Fruit fly (Drosophila melanogaster) whole organism, embryonic: Measurements from ENCODE around the gene ovm.

Source experiments
- Adf1 ChIP-seq: fragments of 200-800 bp; sonication (Bioruptor generic); IDR thresholded peaks from 2 replicates; pipeline ENCODE4 v1.3.6; 2022; ENCODE audit warnings: missing biosample characterization, missing genetic modification characterization
- C15 ChIP-seq: fragments of 200-800 bp; sonication (Bioruptor generic); IDR thresholded peaks from 3 replicates; pipeline ENCODE4 v1.3.6; 2022; ENCODE audit warnings: missing biosample characterization, missing genetic modification characterization
- CG10147 ChIP-seq: fragments of 200-800 bp; sonication (Bioruptor generic); optimal IDR thresholded peaks from 2 replicates; lab custom pipeline; 2019; ENCODE audit warnings: missing biosample characterization, mild to moderate bottlenecking, missing genetic modification characterization, moderate library complexity
- CG10366 ChIP-seq: fragments of 200-800 bp; sonication (Bioruptor generic); IDR thresholded peaks from 2 replicates; pipeline ENCODE4 v1.3.6; 2022; ENCODE audit warnings: missing biosample characterization, missing genetic modification characterization
- CG10979 ChIP-seq: fragments of 200-800 bp; sonication (Bioruptor generic); optimal IDR thresholded peaks from 2 replicates; lab custom pipeline; 2018; ENCODE audit warnings: missing biosample characterization, mild to moderate bottlenecking, missing genetic modification characterization, moderate library complexity
- CG11456 ChIP-seq: fragments of 200-800 bp; sonication (Bioruptor generic); IDR thresholded peaks from 3 replicates; pipeline ENCODE4 v1.3.6; 2022; ENCODE audit warnings: missing biosample characterization, missing genetic modification characterization
- CG13287 ChIP-seq: fragments of 200-800 bp; sonication (Bioruptor generic); IDR thresholded peaks from 2 replicates; pipeline ENCODE4 v1.3.6; 2022; ENCODE audit warnings: missing biosample characterization, missing genetic modification characterization; ENCODE audit not compliant: partially characterized antibody
- CG16779 ChIP-seq: fragments of 200-800 bp; sonication (Bioruptor generic); IDR thresholded peaks from 2 replicates; pipeline ENCODE4 v1.3.6; 2022; ENCODE audit warnings: missing biosample characterization, missing genetic modification characterization
- CG16863 ChIP-seq: fragments of 200-800 bp; sonication (Bioruptor generic); optimal IDR thresholded peaks from 3 replicates; lab custom pipeline; 2016; ENCODE audit warnings: missing biosample characterization, missing genetic modification characterization
- CG17361 ChIP-seq: fragments of 200-800 bp; sonication (Bioruptor generic); IDR thresholded peaks from 3 replicates; pipeline ENCODE4 v1.3.6; 2022; ENCODE audit warnings: missing biosample characterization, missing genetic modification characterization
- CG17829 ChIP-seq: fragments of 200-800 bp; optimal IDR thresholded peaks from 2 replicates; lab custom pipeline; 2019; ENCODE audit warnings: missing biosample characterization, mild to moderate bottlenecking, missing genetic modification characterization, moderate library complexity
- CG2199 ChIP-seq: fragments of 200-800 bp; sonication (Bioruptor generic); IDR thresholded peaks from 3 replicates; pipeline ENCODE4 v1.3.6; 2022; ENCODE audit warnings: missing biosample characterization, missing genetic modification characterization
- CG31224 ChIP-seq: fragments of 200-800 bp; sonication (Bioruptor generic); IDR thresholded peaks from 2 replicates; pipeline ENCODE4 v1.3.6; 2022; ENCODE audit warnings: missing biosample characterization, missing genetic modification characterization
- CG33557 ChIP-seq: fragments of 200-800 bp; sonication (Bioruptor generic); optimal IDR thresholded peaks from 2 replicates; lab custom pipeline; 2019; ENCODE audit warnings: missing biosample characterization, mild to moderate bottlenecking, missing genetic modification characterization, moderate library complexity
- CG42726 ChIP-seq: fragments of 200-800 bp; sonication (Bioruptor generic); IDR thresholded peaks from 2 replicates; pipeline ENCODE4 v1.3.6; 2022; ENCODE audit warnings: missing biosample characterization, missing genetic modification characterization; ENCODE audit not compliant: partially characterized antibody
- CG7271 ChIP-seq: fragments of 200-800 bp; sonication (Bioruptor generic); optimal IDR thresholded peaks from 2 replicates; lab custom pipeline; 2018; ENCODE audit warnings: missing biosample characterization, mild to moderate bottlenecking, missing genetic modification characterization, moderate library complexity
- CG7839 ChIP-seq: fragments of 200-800 bp; sonication (Bioruptor generic); optimal IDR thresholded peaks from 3 replicates; lab custom pipeline; 2018; ENCODE audit warnings: missing biosample characterization, mild to moderate bottlenecking, missing genetic modification characterization, moderate library complexity
- CG8388 ChIP-seq: fragments of 200-800 bp; sonication (Bioruptor generic); optimal IDR thresholded peaks from 2 replicates; lab custom pipeline; 2019; ENCODE audit warnings: missing biosample characterization, mild to moderate bottlenecking, missing genetic modification characterization, moderate library complexity
- CG9817 ChIP-seq: fragments of 200-800 bp; sonication (Bioruptor generic); optimal IDR thresholded peaks from 2 replicates; lab custom pipeline; 2018; ENCODE audit warnings: missing biosample characterization, mild to moderate bottlenecking, missing genetic modification characterization, moderate library complexity
- Chrac-16 ChIP-seq: fragments of 200-800 bp; sonication (Bioruptor generic); optimal IDR thresholded peaks from 3 replicates; lab custom pipeline; 2016; ENCODE audit warnings: missing biosample characterization, missing genetic modification characterization
- Dip2 ChIP-seq: fragments of 200-800 bp; sonication (Bioruptor generic); IDR thresholded peaks from 2 replicates; pipeline ENCODE4 v1.3.6; 2022; ENCODE audit warnings: missing biosample characterization, missing genetic modification characterization
- Ets97D ChIP-seq: fragments of 200-800 bp; sonication (Bioruptor generic); optimal IDR thresholded peaks from 3 replicates; lab custom pipeline; 2016; ENCODE audit warnings: missing biosample characterization, missing genetic modification characterization
- HLH3B ChIP-seq: fragments of 200-800 bp; sonication (Bioruptor generic); IDR thresholded peaks from 2 replicates; pipeline ENCODE4 v1.3.6; 2022; ENCODE audit warnings: missing biosample characterization, missing genetic modification characterization
- HLH54F ChIP-seq: fragments of 200-800 bp; sonication (Bioruptor generic); optimal IDR thresholded peaks from 3 replicates; lab custom pipeline; 2016; ENCODE audit warnings: missing biosample characterization, missing genetic modification characterization
- Myb ChIP-seq: fragments of 200-800 bp; sonication (Bioruptor generic); optimal IDR thresholded peaks from 2 replicates; lab custom pipeline; 2016; ENCODE audit warnings: missing biosample characterization, missing genetic modification characterization
- NC2α ChIP-seq: fragments of 200-800 bp; sonication (Bioruptor generic); optimal IDR thresholded peaks from 2 replicates; lab custom pipeline; 2016; ENCODE audit warnings: missing biosample characterization, missing genetic modification characterization
- Neu2 ChIP-seq: fragments of 200-800 bp; sonication (Bioruptor generic); optimal IDR thresholded peaks from 3 replicates; lab custom pipeline; 2016; ENCODE audit warnings: missing biosample characterization, missing genetic modification characterization, borderline replicate concordance
- Ravus ChIP-seq: fragments of 200-800 bp; sonication (Bioruptor generic); IDR thresholded peaks from 2 replicates; pipeline ENCODE4 v1.3.6; 2022; ENCODE audit warnings: missing biosample characterization, missing genetic modification characterization
- Sry-δ ChIP-seq: fragments of 200-800 bp; sonication (Bioruptor generic); optimal IDR thresholded peaks from 2 replicates; lab custom pipeline; 2016; ENCODE audit warnings: missing biosample characterization, missing genetic modification characterization
- Stat92E ChIP-seq, 3 experiments: fragments of >200 bp in 2 of 3; fragments of 200-800 bp in 1 of 3; sonication (Bioruptor generic) in 1 of 3; optimal IDR thresholded peaks; 2 replicates each; lab custom pipeline; 2017 to 2019; ENCODE audit warnings: missing biosample characterization in 3 of 3, missing genetic modification characterization in 3 of 3, mild to moderate bottlenecking in 1 of 3, moderate library complexity in 1 of 3
- ap ChIP-seq: fragments of 200-800 bp; sonication (Bioruptor generic); IDR thresholded peaks from 2 replicates; pipeline ENCODE4 v1.3.6; 2022; ENCODE audit warnings: missing biosample characterization, missing genetic modification characterization
- btn ChIP-seq: fragments of 200-800 bp; sonication (Bioruptor generic); optimal IDR thresholded peaks from 2 replicates; lab custom pipeline; 2016; ENCODE audit warnings: missing biosample characterization, missing genetic modification characterization
- ci ChIP-seq: fragments of 200-800 bp; sonication (Bioruptor generic); IDR thresholded peaks from 3 replicates; pipeline ENCODE4 v1.3.6; 2022; ENCODE audit warnings: missing biosample characterization, missing genetic modification characterization
- crol ChIP-seq: fragments of 200-800 bp; sonication (Bioruptor generic); IDR thresholded peaks from 2 replicates; pipeline ENCODE4 v1.3.6; 2022; ENCODE audit warnings: missing biosample characterization, missing genetic modification characterization
- dan ChIP-seq: fragments of 200-800 bp; sonication (Bioruptor generic); IDR thresholded peaks from 2 replicates; pipeline ENCODE4 v1.3.6; 2022; ENCODE audit warnings: missing biosample characterization, missing genetic modification characterization
- dimm ChIP-seq: fragments of 200-800 bp; sonication (Bioruptor generic); IDR thresholded peaks from 2 replicates; pipeline ENCODE4 v1.3.6; 2022; ENCODE audit warnings: missing biosample characterization, missing genetic modification characterization
- emc ChIP-seq: fragments of 200-800 bp; sonication (Bioruptor generic); optimal IDR thresholded peaks from 2 replicates; lab custom pipeline; 2016; ENCODE audit warnings: missing biosample characterization, missing genetic modification characterization
- klu ChIP-seq: fragments of 200-800 bp; sonication (Bioruptor generic); IDR thresholded peaks from 2 replicates; pipeline ENCODE4 v1.3.6; 2022; ENCODE audit warnings: missing biosample characterization, missing genetic modification characterization
- kni ChIP-seq: fragments of 200-800 bp; sonication (Bioruptor generic); optimal IDR thresholded peaks from 3 replicates; lab custom pipeline; 2017; ENCODE audit warnings: mild to moderate bottlenecking, missing biosample characterization, missing genetic modification reagents, missing genetic modification characterization
- maf-S ChIP-seq: fragments of 200-800 bp; sonication (Bioruptor generic); optimal IDR thresholded peaks from 2 replicates; lab custom pipeline; 2016; ENCODE audit warnings: missing biosample characterization, missing genetic modification characterization
- nau ChIP-seq: fragments of 200-800 bp; sonication (Bioruptor generic); optimal IDR thresholded peaks from 3 replicates; lab custom pipeline; 2017; ENCODE audit warnings: missing biosample characterization, mild to moderate bottlenecking, missing genetic modification characterization, missing genetic modification reagents
- nom ChIP-seq: fragments of 200-800 bp; sonication (Bioruptor generic); optimal IDR thresholded peaks from 2 replicates; lab custom pipeline; 2017; ENCODE audit warnings: missing biosample characterization, missing genetic modification characterization, mild to moderate bottlenecking, moderate library complexity, missing genetic modification reagents
- onecut ChIP-seq: fragments of 200-800 bp; sonication (Bioruptor generic); IDR thresholded peaks from 2 replicates; pipeline ENCODE4 v1.3.6; 2022; ENCODE audit warnings: missing biosample characterization, missing genetic modification characterization
- peb ChIP-seq: fragments of 200-800 bp; sonication (Bioruptor generic); IDR thresholded peaks from 2 replicates; pipeline ENCODE4 v1.3.6; 2022; ENCODE audit warnings: missing biosample characterization, missing genetic modification characterization
- pho ChIP-seq: fragments of 200-800 bp; sonication (Bioruptor generic); optimal IDR thresholded peaks from 2 replicates; lab custom pipeline; 2016; ENCODE audit warnings: missing biosample characterization, missing genetic modification characterization
- row ChIP-seq: fragments of 200-800 bp; sonication (Bioruptor generic); IDR thresholded peaks from 3 replicates; pipeline ENCODE4 v1.3.6; 2022; ENCODE audit warnings: missing biosample characterization, missing genetic modification characterization
- run ChIP-seq: fragments of 200-800 bp; sonication (Bioruptor generic); optimal IDR thresholded peaks from 3 replicates; lab custom pipeline; 2018; ENCODE audit warnings: missing biosample characterization, mild to moderate bottlenecking, missing genetic modification characterization
- vvl ChIP-seq: fragments of 200-800 bp; sonication (Bioruptor generic); IDR thresholded peaks from 2 replicates; pipeline ENCODE4 v1.3.6; 2022; ENCODE audit warnings: missing biosample characterization, missing genetic modification characterization

ovm gene

dm6 chr2L:128977-129941, 11.5 kb downstream of the ovm start (continued):
- TF ChIP-seq CG16779 (GFP tag; lab: Robert Waterston, UW) = 0 out of 2 replicates have a peak, but pooled peaks have one; percentile 52
- no peak for TF ChIP-seq ap (GFP tag; lab: Robert Waterston, UW)
- TF ChIP-seq Adf1 (GFP tag; lab: Robert Waterston, UW) = peak; percentile 67
- no peak for TF ChIP-seq NC2α
- no peak for TF ChIP-seq Myb (GFP tag; lab: Kevin White, UChicago)
- peak; percentile 51; the same call in 1 of the 3 replicates for TF ChIP-seq CG11456 (GFP tag; lab: Robert Waterston, UW)
- no peak for TF ChIP-seq btn (GFP tag; lab: Kevin White, UChicago)
- TF ChIP-seq klu (GFP tag; lab: Robert Waterston, UW) = 0 out of 2 replicates have a peak, but pooled peaks have one; percentile 10
- peak; percentile 18 for TF ChIP-seq CG33557 (GFP tag; lab: Kevin White, UChicago)
- TF ChIP-seq CG9817 = no peak
- TF ChIP-seq onecut (GFP tag; lab: Robert Waterston, UW) = peak; percentile 25
- TF ChIP-seq CG7271 (tag; lab: Kevin White, UChicago) = no peak
- TF ChIP-seq Neu2 (GFP tag; lab: Kevin White, UChicago) = no peak
- TF ChIP-seq maf-S (GFP tag; lab: Kevin White, UChicago) = no peak
- TF ChIP-seq Stat92E (GFP tag; optimal IDR thresholded peaks at IDR 0.05; lab: Kevin White, UChicago) = peak in 1 of 3 experiments; percentile 54
- TF ChIP-seq CG7839 (tag; lab: Kevin White, UChicago) = peak; percentile 30
- TF ChIP-seq C15 = 0 out of 3 replicates have a peak, but pooled peaks have one; percentile 23
- TF ChIP-seq CG42726 = peak; percentile 67; the same call in 1 of the 2 replicates
- peak; percentile 33 for TF ChIP-seq HLH54F (GFP tag; lab: Kevin White, UChicago)
- TF ChIP-seq CG10979 (tag; lab: Kevin White, UChicago) = peak; percentile 25
- TF ChIP-seq ci (GFP tag; lab: Robert Waterston, UW) = peak; percentile 71; the same call in 2 of the 3 replicates
- no peak for TF ChIP-seq emc
- peak; percentile 2 for TF ChIP-seq Sry-δ (GFP tag; lab: Kevin White, UChicago)
- TF ChIP-seq nau (GFP tag; lab: Kevin White, UChicago) = peak; percentile 17
- peak; percentile 83 for TF ChIP-seq CG2199 (GFP tag; lab: Robert Waterston, UW)
- peak; percentile 62 for TF ChIP-seq run
- no peak for TF ChIP-seq CG17361 (GFP tag; lab: Robert Waterston, UW)
- TF ChIP-seq crol = peak; percentile 48; the same call in 1 of the 2 replicates
- TF ChIP-seq pho (GFP tag; lab: Kevin White, UChicago) = no peak
- TF ChIP-seq Ets97D (GFP tag; lab: Kevin White, UChicago) = no peak
- TF ChIP-seq kni (GFP tag; lab: Kevin White, UChicago) = peak; percentile 77
- peak; percentile 80 for TF ChIP-seq nom
- TF ChIP-seq Dip2 = no peak
- peak; percentile 34 for TF ChIP-seq CG10147
- TF ChIP-seq row (GFP tag; lab: Robert Waterston, UW) = no peak; the same call in 2 of the 3 replicates
- no peak for TF ChIP-seq CG8388
- TF ChIP-seq CG10366 (GFP tag; lab: Robert Waterston, UW) = peak; percentile 22; the same call in 1 of the 2 replicates
- TF ChIP-seq Ravus (GFP tag; lab: Robert Waterston, UW) = no peak
- TF ChIP-seq CG13287 (GFP tag; lab: Robert Waterston, UW) = peak; percentile 69
- TF ChIP-seq CG16863 (GFP tag; lab: Kevin White, UChicago) = no peak
- TF ChIP-seq dan (GFP tag; lab: Robert Waterston, UW) = no peak
- peak; percentile 15; the same call in 1 of the 2 replicates for TF ChIP-seq HLH3B (GFP tag; lab: Robert Waterston, UW)
- peak; percentile 50 for TF ChIP-seq CG17829
- no peak for TF ChIP-seq peb (GFP tag; lab: Robert Waterston, UW)
- TF ChIP-seq CG31224 (GFP tag; lab: Robert Waterston, UW) = no peak
- TF ChIP-seq Chrac-16 (GFP tag; lab: Kevin White, UChicago) = no peak
- no peak for TF ChIP-seq dimm (GFP tag; lab: Robert Waterston, UW)
- peak; percentile 76 for TF ChIP-seq vvl (GFP tag; lab: Robert Waterston, UW)
